Fruit fly (Drosophila melanogaster) whole organism, prepupa: ENCODE results near the gene CG33293.

Source experiments
- CG10631 ChIP-seq: fragments of 200-800 bp; sonication (Bioruptor generic); optimal IDR thresholded peaks from 2 replicates; lab custom pipeline; 2016; ENCODE audit warnings: missing biosample characterization, missing genetic modification characterization
- CG10669 ChIP-seq: fragments of 200-800 bp; sonication (Bioruptor generic); optimal IDR thresholded peaks from 3 replicates; lab custom pipeline; 2018; ENCODE audit warnings: missing biosample characterization, mild to moderate bottlenecking, missing genetic modification characterization, moderate library complexity
- CG11294 ChIP-seq: fragments of 200-800 bp; sonication (Bioruptor generic); IDR thresholded peaks from 2 replicates; pipeline ENCODE4 v1.3.6; 2022; ENCODE audit warnings: missing biosample characterization, missing genetic modification characterization
- CG11762 ChIP-seq: fragments of 200-800 bp; sonication (Bioruptor generic); optimal IDR thresholded peaks from 3 replicates; lab custom pipeline; 2016; ENCODE audit warnings: missing biosample characterization, missing genetic modification characterization; ENCODE audit not compliant: insufficient read depth
- CG11902 ChIP-seq: fragments of 200-800 bp; sonication (Bioruptor generic); optimal IDR thresholded peaks from 3 replicates; lab custom pipeline; 2016; ENCODE audit warnings: missing biosample characterization, missing genetic modification characterization
- CG1621 ChIP-seq: fragments of 200-800 bp; sonication (Bioruptor generic); optimal IDR thresholded peaks from 3 replicates; lab custom pipeline; 2018; ENCODE audit warnings: missing biosample characterization, mild to moderate bottlenecking, missing genetic modification characterization
- CG16779 ChIP-seq: fragments of 200-800 bp; sonication (Bioruptor generic); optimal IDR thresholded peaks from 3 replicates; lab custom pipeline; 2017; ENCODE audit warnings: missing biosample characterization, mild to moderate bottlenecking, missing genetic modification characterization
- CG31627 ChIP-seq: fragments of 200-800 bp; sonication (Bioruptor generic); optimal IDR thresholded peaks from 3 replicates; lab custom pipeline; 2016; ENCODE audit warnings: missing biosample characterization, missing genetic modification characterization
- CG3919 ChIP-seq: fragments of 200-800 bp; sonication (Bioruptor generic); optimal IDR thresholded peaks from 3 replicates; lab custom pipeline; 2016; ENCODE audit warnings: missing biosample characterization, missing genetic modification characterization
- CG6163 ChIP-seq: fragments of 200-800 bp; sonication (Bioruptor generic); IDR thresholded peaks from 3 replicates; pipeline ENCODE4 v1.3.6; 2022; ENCODE audit warnings: missing biosample characterization, missing genetic modification characterization
- CG6276 ChIP-seq: fragments of 200-800 bp; sonication (Bioruptor generic); optimal IDR thresholded peaks from 2 replicates; lab custom pipeline; 2017; ENCODE audit warnings: missing biosample characterization, mild to moderate bottlenecking, missing genetic modification characterization
- CG6808 ChIP-seq: fragments of 200-800 bp; sonication (Bioruptor generic); optimal IDR thresholded peaks from 3 replicates; lab custom pipeline; 2017; ENCODE audit warnings: missing biosample characterization, missing genetic modification characterization, mild to moderate bottlenecking, moderate library complexity, missing genetic modification reagents
- CG6854 ChIP-seq: fragments of 200-800 bp; sonication (Bioruptor generic); optimal IDR thresholded peaks from 2 replicates; lab custom pipeline; 2017; ENCODE audit warnings: missing biosample characterization, mild to moderate bottlenecking, missing genetic modification characterization
- CG7368 ChIP-seq: fragments of 200-800 bp; sonication (Bioruptor generic); optimal IDR thresholded peaks from 3 replicates; lab custom pipeline; 2016; ENCODE audit warnings: missing biosample characterization, missing genetic modification characterization
- CG8119 ChIP-seq: fragments of 200-800 bp; sonication (Bioruptor generic); IDR thresholded peaks from 3 replicates; pipeline ENCODE4 v1.3.6; 2022; ENCODE audit warnings: missing biosample characterization, missing genetic modification characterization
- CG8632 ChIP-seq: fragments of 200-800 bp; sonication (Bioruptor generic); optimal IDR thresholded peaks from 3 replicates; lab custom pipeline; 2016; ENCODE audit warnings: missing biosample characterization, missing genetic modification characterization
- CG9139 ChIP-seq: fragments of 200-800 bp; sonication (Bioruptor generic); optimal IDR thresholded peaks from 3 replicates; lab custom pipeline; 2017; ENCODE audit warnings: missing biosample characterization, mild to moderate bottlenecking, missing genetic modification characterization
- Eip75B ChIP-seq: fragments of 200-800 bp; sonication (Bioruptor generic); optimal IDR thresholded peaks from 3 replicates; lab custom pipeline; 2016; ENCODE audit warnings: missing biosample characterization, missing genetic modification characterization
- Eip78C ChIP-seq: fragments of 200-800 bp; sonication (Bioruptor generic); peaks from one replicate; lab custom pipeline; 2016; ENCODE audit warnings: missing biosample characterization, missing genetic modification characterization
- Eip93F ChIP-seq: fragments of 200-800 bp; sonication (Bioruptor generic); optimal IDR thresholded peaks from 2 replicates; lab custom pipeline; 2016; ENCODE audit warnings: missing biosample characterization, mild to moderate bottlenecking, missing genetic modification characterization
- Ets21C ChIP-seq: fragments of 200-800 bp; sonication (Bioruptor generic); optimal IDR thresholded peaks from 3 replicates; lab custom pipeline; 2016; ENCODE audit warnings: missing biosample characterization, missing genetic modification characterization
- Ets96B ChIP-seq: fragments of 200-800 bp; optimal IDR thresholded peaks from 2 replicates; lab custom pipeline; 2019; ENCODE audit warnings: missing biosample characterization, mild to moderate bottlenecking, missing genetic modification characterization, moderate library complexity
- Gug ChIP-seq: fragments of 200-800 bp; sonication (Bioruptor generic); IDR thresholded peaks from 2 replicates; pipeline ENCODE4 v1.3.6; 2022; ENCODE audit warnings: missing biosample characterization, missing genetic modification characterization
- Hr38 ChIP-seq: sonication (Bioruptor generic); optimal IDR thresholded peaks from 2 replicates; lab custom pipeline; 2016; ENCODE audit warnings: missing biosample characterization, missing genetic modification characterization
- Hr4 ChIP-seq: fragments of 200-800 bp; sonication (Bioruptor generic); optimal IDR thresholded peaks from 3 replicates; lab custom pipeline; 2016; ENCODE audit warnings: missing biosample characterization, missing genetic modification characterization
- Lpt ChIP-seq: fragments of 200-800 bp; sonication (Bioruptor generic); optimal IDR thresholded peaks from 3 replicates; lab custom pipeline; 2016; ENCODE audit warnings: missing biosample characterization, missing genetic modification characterization
- Met ChIP-seq: fragments of 200-800 bp; sonication (Bioruptor generic); optimal IDR thresholded peaks from 3 replicates; lab custom pipeline; 2016; ENCODE audit warnings: missing biosample characterization, missing genetic modification characterization
- Smox ChIP-seq: fragments of 200-800 bp; sonication (Bioruptor generic); optimal IDR thresholded peaks from 3 replicates; lab custom pipeline; 2016; ENCODE audit warnings: missing biosample characterization, missing genetic modification characterization
- Sox102F ChIP-seq: fragments of 200-800 bp; sonication (Bioruptor generic); optimal IDR thresholded peaks from 2 replicates; lab custom pipeline; 2016; ENCODE audit warnings: missing biosample characterization, mild to moderate bottlenecking, missing genetic modification characterization
- Sox14 ChIP-seq: fragments of 200-800 bp; sonication (Bioruptor generic); optimal IDR thresholded peaks from 3 replicates; lab custom pipeline; 2016; ENCODE audit warnings: missing biosample characterization, missing genetic modification characterization
- Sox15 ChIP-seq: fragments of 200-800 bp; sonication (Bioruptor generic); optimal IDR thresholded peaks from 3 replicates; lab custom pipeline; 2016; ENCODE audit warnings: missing biosample characterization, missing genetic modification characterization
- achi ChIP-seq: fragments of 200-800 bp; sonication (Bioruptor generic); optimal IDR thresholded peaks from 3 replicates; lab custom pipeline; 2016; ENCODE audit warnings: missing biosample characterization, missing genetic modification characterization
- acj6 ChIP-seq: fragments of 200-800 bp; sonication (Bioruptor generic); optimal IDR thresholded peaks from 3 replicates; lab custom pipeline; 2016; ENCODE audit warnings: missing biosample characterization, missing genetic modification characterization
- cyc ChIP-seq: fragments of 200-800 bp; sonication (Bioruptor generic); optimal IDR thresholded peaks from 3 replicates; lab custom pipeline; 2016; ENCODE audit warnings: missing biosample characterization, missing genetic modification characterization
- dac ChIP-seq: fragments of 200-800 bp; sonication (Bioruptor generic); optimal IDR thresholded peaks from 2 replicates; lab custom pipeline; 2017; ENCODE audit warnings: missing biosample characterization, mild to moderate bottlenecking, missing genetic modification characterization
- eg ChIP-seq: fragments of 200-800 bp; sonication (Bioruptor generic); IDR thresholded peaks from 3 replicates; pipeline ENCODE4 v1.3.6; 2022; ENCODE audit warnings: missing biosample characterization, missing genetic modification characterization
- fd59A ChIP-seq: fragments of 200-800 bp; sonication (Bioruptor generic); optimal IDR thresholded peaks from 2 replicates; lab custom pipeline; 2017; ENCODE audit warnings: missing biosample characterization, mild to moderate bottlenecking, missing genetic modification characterization, missing genetic modification reagents
- fd85E ChIP-seq: fragments of 200-800 bp; sonication (Bioruptor generic); optimal IDR thresholded peaks from 3 replicates; lab custom pipeline; 2016; ENCODE audit warnings: missing biosample characterization, missing genetic modification characterization
- fkh ChIP-seq: fragments of 200-800 bp; sonication (Bioruptor generic); optimal IDR thresholded peaks from 3 replicates; lab custom pipeline; 2017; ENCODE audit warnings: missing biosample characterization, mild to moderate bottlenecking, missing genetic modification characterization, moderate library complexity
- lz ChIP-seq: fragments of 200-800 bp; sonication (Bioruptor generic); optimal IDR thresholded peaks from 3 replicates; lab custom pipeline; 2016; ENCODE audit warnings: missing biosample characterization, missing genetic modification characterization
- net ChIP-seq: fragments of 200-800 bp; sonication (Bioruptor generic); optimal IDR thresholded peaks from 3 replicates; lab custom pipeline; 2016; ENCODE audit warnings: missing biosample characterization, missing genetic modification characterization
- pdm3 ChIP-seq: fragments of 200-800 bp; sonication (Bioruptor generic); optimal IDR thresholded peaks from 3 replicates; lab custom pipeline; 2016; ENCODE audit warnings: missing biosample characterization, missing genetic modification characterization
- ss ChIP-seq, 2 experiments: fragments of 200-800 bp; sonication (Bioruptor generic); optimal IDR thresholded peaks; 2 replicates in 1 of 2; 3 replicates in 1 of 2; lab custom pipeline; 2017 to 2018; ENCODE audit warnings: mild to moderate bottlenecking in 2 of 2, missing biosample characterization in 2 of 2, missing genetic modification characterization in 2 of 2, moderate library complexity in 1 of 2
- svp ChIP-seq: fragments of 200-800 bp; sonication (Bioruptor generic); peaks from one replicate; lab custom pipeline; 2016; ENCODE audit warnings: missing biosample characterization, missing genetic modification characterization
- topi ChIP-seq: fragments of 200-800 bp; sonication (Bioruptor generic); optimal IDR thresholded peaks from 3 replicates; lab custom pipeline; 2016; ENCODE audit warnings: missing biosample characterization, missing genetic modification characterization
- vri ChIP-seq: fragments of 200-800 bp; sonication (Bioruptor generic); optimal IDR thresholded peaks from 3 replicates; lab custom pipeline; 2016; ENCODE audit warnings: missing biosample characterization, mild to moderate bottlenecking, missing genetic modification characterization

CG33293 gene

dm6 chr3R:5213309-5213708, 27.2 kb downstream of the CG33293 start (continued):
- TF ChIP-seq CG10631 (no peak), CG11902 (GFP tag; lab: Kevin White, UChicago) (no peak), Hr4 (GFP tag; lab: Kevin White, UChicago) (no peak), Sox102F (GFP tag; lab: Kevin White, UChicago) (no peak), Hr38 (GFP tag; lab: Kevin White, UChicago) (no peak), vri (GFP tag; lab: Kevin White, UChicago) (no peak), CG10669 (GFP tag; lab: Kevin White, UChicago) (no peak), Met (GFP tag; lab: Kevin White, UChicago) (no peak), Eip75B (GFP tag; lab: Kevin White, UChicago) (no peak), dac (GFP tag; lab: Kevin White, UChicago) (no peak), CG8632 (no peak), achi (GFP tag; lab: Kevin White, UChicago) (no peak), CG3919 (no peak), ss (GFP tag; optimal IDR thresholded peaks at IDR 0.05; lab: Kevin White, UChicago) (peak; percentile 48 to 54), CG6163 (GFP tag; lab: Robert Waterston, UW) (peak; percentile 13; the same call in 1 of the 3 replicates), Smox (GFP tag; lab: Kevin White, UChicago) (no peak), Lpt (no peak)

- TF ChIP-seq Eip78C (GFP tag; lab: Kevin White, UChicago) (no peak), Gug (GFP tag; lab: Robert Waterston, UW) (no peak), Lpt (no peak), ss (GFP tag; optimal IDR thresholded peaks at IDR 0.05; lab: Kevin White, UChicago) (no peak), CG6808 (GFP tag; lab: Kevin White, UChicago) (no peak), eg (no peak), svp (no peak), CG6854 (no peak), lz (GFP tag; lab: Kevin White, UChicago) (no peak), achi (GFP tag; lab: Kevin White, UChicago) (no peak), topi (no peak), Sox15 (GFP tag; lab: Kevin White, UChicago) (no peak), Ets96B (no peak), CG9139 (GFP tag; lab: Kevin White, UChicago) (no peak), pdm3 (no peak), Eip75B (GFP tag; lab: Kevin White, UChicago) (no peak), CG7368 (GFP tag; lab: Kevin White, UChicago) (no peak), Sox14 (GFP tag; lab: Kevin White, UChicago) (no peak), cyc (no peak)
- TF ChIP-seq, all 60 proteins: peak for 0
These were observed 27.8 kb downstream of the CG33293 start for dm6 chr3R:5212759-5213053.

dm6 chr3R:5211901-5212758, 28.4 kb downstream of the CG33293 start:
- TF ChIP-seq Hr4 (GFP tag; lab: Kevin White, UChicago) (peak; percentile 10), fd85E (no peak), Sox14 (GFP tag; lab: Kevin White, UChicago) (peak; percentile 65), CG11294 (no peak), CG16779 (tag; lab: Kevin White, UChicago) (peak; percentile 18), pdm3 (peak; percentile 49), Eip75B (GFP tag; lab: Kevin White, UChicago) (peak; percentile 71), Ets21C (GFP tag; lab: Kevin White, UChicago) (no peak), ss (GFP tag; optimal IDR thresholded peaks at IDR 0.05; lab: Kevin White, UChicago) (peak; percentile 65 to 69), CG8119 (GFP tag; lab: Robert Waterston, UW) (0 out of 3 replicates have a peak, but pooled peaks have one; percentile 39), CG6276 (GFP tag; lab: Kevin White, UChicago) (peak; percentile 23), Smox (GFP tag; lab: Kevin White, UChicago) (no peak), Sox102F (GFP tag; lab: Kevin White, UChicago) (no peak), Lpt (no peak), net (GFP tag; lab: Kevin White, UChicago) (no peak), CG31627 (peak; percentile 26), CG10669 (GFP tag; lab: Kevin White, UChicago) (peak; percentile 63), CG6808 (GFP tag; lab: Kevin White, UChicago) (peak; percentile 72), fkh (GFP tag; lab: Kevin White, UChicago) (no peak), topi (peak; percentile 23), Met (GFP tag; lab: Kevin White, UChicago) (peak; percentile 26), Eip93F (GFP tag; lab: Kevin White, UChicago) (no peak), CG11762 (peak; percentile 18), CG1621 (tag; lab: Kevin White, UChicago) (peak; percentile 36), acj6 (GFP tag; lab: Kevin White, UChicago) (peak; percentile 41), svp (peak; percentile 79), fd59A (GFP tag; lab: Kevin White, UChicago) (peak; percentile 56), achi (GFP tag; lab: Kevin White, UChicago) (peak; percentile 43), lz (GFP tag; lab: Kevin White, UChicago) (peak; percentile 13)
